Worm (Caenorhabditis elegans) whole organism, early embryonic: Measurements from ENCODE around the gene B0334.4.
A peak's percentile ranks its signal among the peaks of the same experiment; 100 is the strongest.

ENCODE experiments used
- B0310.2 ChIP-seq: sonication (generic microtip); optimal IDR thresholded peaks from 2 replicates; lab custom pipeline; 2016; ENCODE audit warnings: mild to moderate bottlenecking, missing genetic modification characterization, missing compliant biosample characterization
- F13C5.2 ChIP-seq: sonication (generic microtip); optimal IDR thresholded peaks from 2 replicates; lab custom pipeline; 2017; ENCODE audit warnings: mild to moderate bottlenecking, missing genetic modification characterization, inconsistent platforms, missing compliant biosample characterization
- aly-1 ChIP-seq: sonication (generic microtip); optimal IDR thresholded peaks from 2 replicates; lab custom pipeline; 2016; ENCODE audit warnings: missing genetic modification characterization, missing compliant biosample characterization
- ama-1 ChIP-seq: fragments of 150-350 bp; optimal IDR thresholded peaks from 2 replicates; lab custom pipeline; 2014
- ceh-13 ChIP-seq: fragments of 200-800 bp; sonication (Bioruptor generic); optimal IDR thresholded peaks from 2 replicates; lab custom pipeline; 2018; ENCODE audit warnings: mild to moderate bottlenecking, missing genetic modification characterization, missing compliant biosample characterization
- ceh-36 ChIP-seq: sonication (generic microtip); optimal IDR thresholded peaks from 2 replicates; lab custom pipeline; 2016; ENCODE audit warnings: missing genetic modification characterization, inconsistent platforms, missing compliant biosample characterization
- ets-7 ChIP-seq: sonication (generic microtip); optimal IDR thresholded peaks from 2 replicates; lab custom pipeline; 2016; ENCODE audit warnings: missing genotype, missing genetic modification characterization, missing compliant biosample characterization
- flt-1 ChIP-seq: fragments of 200-800 bp; sonication (Bioruptor generic); IDR thresholded peaks from 2 replicates; pipeline ENCODE4 v1.3.6; 2022; ENCODE audit warnings: missing genetic modification characterization, missing compliant biosample characterization
- hmbx-1 ChIP-seq: sonication (generic microtip); optimal IDR thresholded peaks from 2 replicates; lab custom pipeline; 2016; ENCODE audit warnings: mild to moderate bottlenecking, missing genetic modification characterization, missing compliant biosample characterization
- hmg-4 ChIP-seq: fragments of 200-800 bp; sonication (Bioruptor generic); optimal IDR thresholded peaks from 2 replicates; lab custom pipeline; 2018; ENCODE audit warnings: mild to moderate bottlenecking, missing genetic modification characterization, missing compliant biosample characterization
- hnd-1 ChIP-seq: sonication (generic microtip); optimal IDR thresholded peaks from 2 replicates; lab custom pipeline; 2016; ENCODE audit warnings: missing genetic modification characterization, missing compliant biosample characterization
- pes-1 ChIP-seq: fragments of 200-800 bp; sonication (Bioruptor generic); IDR thresholded peaks from 2 replicates; pipeline ENCODE4 v1.3.6; 2022; ENCODE audit warnings: missing genetic modification reagents, missing genetic modification characterization, missing compliant biosample characterization
- scrt-1 ChIP-seq: fragments of 200-800 bp; sonication (Bioruptor generic); IDR thresholded peaks from 2 replicates; pipeline ENCODE4 v1.3.6; 2022; ENCODE audit warnings: missing genetic modification characterization, missing compliant biosample characterization
- sea-1 ChIP-seq: fragments of 200-800 bp; sonication (Bioruptor generic); conservative IDR thresholded peaks from 2 replicates; pipeline ENCODE4 v1.3.6; 2022; ENCODE audit warnings: missing genetic modification characterization, missing compliant biosample characterization
- tbx-11 ChIP-seq: fragments of 200-800 bp; sonication (Bioruptor generic); IDR thresholded peaks from 2 replicates; pipeline ENCODE4 v1.3.6; 2022; ENCODE audit warnings: missing genetic modification characterization, missing compliant biosample characterization
- tbx-37 ChIP-seq: fragments of 200-800 bp; sonication (Bioruptor generic); conservative IDR thresholded peaks from 2 replicates; pipeline ENCODE4 v1.3.6; 2022; ENCODE audit warnings: missing genetic modification reagents, missing genetic modification characterization, missing compliant biosample characterization
- tra-4 ChIP-seq: sonication (generic microtip); optimal IDR thresholded peaks from 2 replicates; lab custom pipeline; 2017; ENCODE audit warnings: missing genetic modification characterization, missing compliant biosample characterization

The B0334.4 gene

ce11 chrII:11538741-11539140 lies 43.2 kb downstream of the B0334.4 start, which contains the start of gene Y62F5A.9:
TSS of gene Y62F5A.9 (minus strand) at chrII:11538841.
- TF ChIP-seq pes-1 (GFP tag; lab: Robert Waterston, UW) (no peak), hmbx-1 (tag; lab: Kevin White, UChicago) (no peak), aly-1 (tag; lab: Kevin White, UChicago) (no peak), tbx-11 (GFP tag; lab: Robert Waterston, UW) (no peak), flt-1 (no peak), ama-1 (lab: Kevin White, UChicago) (no peak), hmg-4 (GFP tag; lab: Kevin White, UChicago) (no peak), tbx-37 (no peak), F13C5.2 (no peak)

- TF ChIP-seq flt-1 (no peak), hmg-4 (GFP tag; lab: Kevin White, UChicago) (no peak), ama-1 (lab: Kevin White, UChicago) (no peak), pes-1 (GFP tag; lab: Robert Waterston, UW) (no peak), tra-4 (tag; lab: Kevin White, UChicago) (no peak), sea-1 (GFP tag; lab: Robert Waterston, UW) (no peak), ets-7 (tag; lab: Kevin White, UChicago) (no peak), tbx-37 (no peak), scrt-1 (no peak), B0310.2 (no peak), aly-1 (tag; lab: Kevin White, UChicago) (no peak), hmbx-1 (tag; lab: Kevin White, UChicago) (no peak), F13C5.2 (no peak), tbx-11 (GFP tag; lab: Robert Waterston, UW) (no peak), ceh-36 (tag; lab: Kevin White, UChicago) (no peak), ceh-13 (GFP tag; lab: Kevin White, UChicago) (no peak), hnd-1 (no peak)
Measured at ce11 chrII:11542385-11542784, 46.9 kb downstream of the B0334.4 start, which contains the start of gene gtf-2E2. TSS of gene gtf-2E2 (minus strand) at chrII:11542495.

- TF ChIP-seq sea-1 (GFP tag; lab: Robert Waterston, UW): no peak
- peak; percentile 38 for TF ChIP-seq hmg-4 (GFP tag; lab: Kevin White, UChicago)
- TF ChIP-seq aly-1 (tag; lab: Kevin White, UChicago): no peak
- TF ChIP-seq scrt-1: 0 out of 2 replicates have a peak, but pooled peaks have one; percentile 12
Measured at ce11 chrII:11542958-11543357, 47.5 kb downstream of the B0334.4 start.

DNA sequence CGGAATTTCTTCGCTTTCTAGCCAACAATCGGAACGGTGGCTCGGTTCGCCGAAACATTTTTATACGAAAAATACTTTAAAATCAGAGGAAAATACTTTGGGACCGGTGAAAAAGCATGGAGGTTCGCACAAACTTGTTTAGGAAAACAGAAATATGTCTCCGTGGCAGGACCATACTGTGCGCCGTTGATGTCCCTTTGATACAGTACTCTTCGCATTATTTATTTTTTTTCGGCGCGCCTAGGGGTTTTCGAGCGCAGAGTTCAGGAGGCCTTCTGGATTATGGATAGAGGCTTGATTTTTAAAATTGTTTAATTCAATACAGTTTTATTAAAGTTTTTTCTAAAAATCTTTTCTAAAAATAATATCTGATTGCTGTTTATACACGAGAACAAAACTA lies 49.2 kb downstream of the B0334.4 start, which contains the start of gene F54D5.9:
Gene F54D5.9, minus strand, starts transcription at position 115 of the 400 bp plus-strand sequence.
- TF ChIP-seq F13C5.2 (no peak), tbx-37 (no peak), sea-1 (GFP tag; lab: Robert Waterston, UW) (no peak), hmg-4 (GFP tag; lab: Kevin White, UChicago) (no peak), hmbx-1 (tag; lab: Kevin White, UChicago) (no peak), tbx-11 (GFP tag; lab: Robert Waterston, UW) (no peak), B0310.2 (no peak), ceh-36 (tag; lab: Kevin White, UChicago) (no peak), ets-7 (tag; lab: Kevin White, UChicago) (no peak), flt-1 (no peak), hnd-1 (no peak), pes-1 (GFP tag; lab: Robert Waterston, UW) (no peak), aly-1 (tag; lab: Kevin White, UChicago) (no peak), tra-4 (tag; lab: Kevin White, UChicago) (no peak), scrt-1 (no peak), ceh-13 (GFP tag; lab: Kevin White, UChicago) (no peak)

ce11 chrII:11545299-11545951 lies 49.9 kb downstream of the B0334.4 start, which contains the start of gene dnj-13:
TSS of gene dnj-13 (plus strand) at chrII:11545701.
- TF ChIP-seq tbx-37: peak; percentile 39; the same call in 1 of the 2 replicates
- TF ChIP-seq pes-1 (GFP tag; lab: Robert Waterston, UW): peak; percentile 70; the same call in 1 of the 2 replicates
- peak; percentile 68 for TF ChIP-seq hmg-4 (GFP tag; lab: Kevin White, UChicago)
- peak; percentile 47; the same call in 1 of the 2 replicates for TF ChIP-seq flt-1
- peak; percentile 56 for TF ChIP-seq ama-1 (lab: Kevin White, UChicago)
- TF ChIP-seq F13C5.2: peak; percentile 81
- peak; percentile 23 for TF ChIP-seq tra-4 (tag; lab: Kevin White, UChicago)
- TF ChIP-seq hmbx-1 (tag; lab: Kevin White, UChicago): peak; percentile 3
- no peak for TF ChIP-seq ets-7 (tag; lab: Kevin White, UChicago)
- TF ChIP-seq ceh-36 (tag; lab: Kevin White, UChicago): no peak
- TF ChIP-seq B0310.2: peak; percentile 7

ce11 chrII:11545952-11546325 lies 50.4 kb downstream of the B0334.4 start:
- no peak for TF ChIP-seq hmg-4 (GFP tag; lab: Kevin White, UChicago)
- TF ChIP-seq ceh-13 (GFP tag; lab: Kevin White, UChicago): no peak
